Worm (Caenorhabditis elegans) whole organism, late embryonic: Measurements from ENCODE around the gene Y102A5C.40.

Experiments used
- C38D4.7 ChIP-seq: fragments of 200-800 bp; sonication (Bioruptor generic); optimal IDR thresholded peaks from 2 replicates; lab custom pipeline; 2018; ENCODE audit warnings: mild to moderate bottlenecking, missing genetic modification characterization, moderate library complexity, missing compliant biosample characterization
- K09A11.1 ChIP-seq: sonication (generic microtip); optimal IDR thresholded peaks from 2 replicates; lab custom pipeline; 2017; ENCODE audit warnings: antibody characterized with exemption, mild to moderate bottlenecking, missing genetic modification characterization, missing compliant biosample characterization; ENCODE audit not compliant: insufficient read depth
- ahr-1 ChIP-seq: sonication (generic microtip); optimal IDR thresholded peaks from 2 replicates; lab custom pipeline; 2016; ENCODE audit warnings: missing genetic modification characterization, missing compliant biosample characterization
- ama-1 ChIP-seq: fragments of 150-350 bp; optimal IDR thresholded peaks from 2 replicates; lab custom pipeline; 2014
- ceh-14 ChIP-seq: sonication (generic microtip); optimal IDR thresholded peaks from 2 replicates; lab custom pipeline; 2016; ENCODE audit warnings: missing genotype, missing genetic modification characterization, missing compliant biosample characterization
- ceh-19 ChIP-seq: fragments of 200-800 bp; sonication (Bioruptor generic); optimal IDR thresholded peaks from 2 replicates; lab custom pipeline; 2018; ENCODE audit warnings: mild to moderate bottlenecking, missing genetic modification characterization, missing compliant biosample characterization
- ceh-22 ChIP-seq: sonication (generic microtip); optimal IDR thresholded peaks from 2 replicates; lab custom pipeline; 2017; ENCODE audit warnings: missing biosample characterization, missing genetic modification characterization
- ceh-24 ChIP-seq: sonication (generic microtip); optimal IDR thresholded peaks from 2 replicates; lab custom pipeline; 2016; ENCODE audit warnings: mild to moderate bottlenecking, missing genetic modification characterization, missing compliant biosample characterization
- ceh-48 ChIP-seq: sonication (generic microtip); optimal IDR thresholded peaks from 2 replicates; lab custom pipeline; 2016; ENCODE audit warnings: missing genetic modification characterization, inconsistent platforms, missing compliant biosample characterization
- ceh-6 ChIP-seq: fragments of 200-800 bp; sonication (Bioruptor generic); optimal IDR thresholded peaks from 2 replicates; lab custom pipeline; 2018; ENCODE audit warnings: mild to moderate bottlenecking, missing genetic modification characterization, missing compliant biosample characterization
- ceh-9 ChIP-seq: sonication (generic microtip); optimal IDR thresholded peaks from 2 replicates; lab custom pipeline; 2016; ENCODE audit warnings: mild to moderate bottlenecking, missing genetic modification characterization, inconsistent platforms, missing compliant biosample characterization
- dmd-4 ChIP-seq: sonication (generic microtip); optimal IDR thresholded peaks from 2 replicates; lab custom pipeline; 2016; ENCODE audit warnings: borderline replicate concordance, missing genetic modification characterization, missing compliant biosample characterization
- dve-1 ChIP-seq: sonication (generic microtip); optimal IDR thresholded peaks from 2 replicates; lab custom pipeline; 2017; ENCODE audit warnings: antibody characterized with exemption, mild to moderate bottlenecking, missing genetic modification characterization, missing compliant biosample characterization
- elt-2 ChIP-seq: sonication (generic microtip); optimal IDR thresholded peaks from 2 replicates; lab custom pipeline; 2016; ENCODE audit warnings: missing genetic modification reagents, missing genetic modification characterization, missing compliant biosample characterization
- fax-1 ChIP-seq: sonication (generic microtip); optimal IDR thresholded peaks from 2 replicates; lab custom pipeline; 2016; ENCODE audit warnings: missing genotype, missing genetic modification characterization, missing compliant biosample characterization
- fkh-10 ChIP-seq: fragments of 150-350 bp; optimal IDR thresholded peaks from 2 replicates; lab custom pipeline; 2014; ENCODE audit warnings: missing biosample characterization, missing genetic modification reagents, missing genetic modification characterization
- fkh-6 ChIP-seq: sonication (generic microtip); optimal IDR thresholded peaks from 2 replicates; lab custom pipeline; 2016; ENCODE audit warnings: missing genetic modification characterization, missing compliant biosample characterization
- hlh-15 ChIP-seq: sonication (generic microtip); optimal IDR thresholded peaks from 2 replicates; lab custom pipeline; 2016; ENCODE audit warnings: missing genetic modification characterization, missing compliant biosample characterization
- lin-11 ChIP-seq: fragments of 200-800 bp; sonication (Bioruptor generic); optimal IDR thresholded peaks from 2 replicates; lab custom pipeline; 2018; ENCODE audit warnings: mild to moderate bottlenecking, missing genetic modification characterization, missing compliant biosample characterization
- madf-2 ChIP-seq: sonication (generic microtip); optimal IDR thresholded peaks from 2 replicates; lab custom pipeline; 2017; ENCODE audit warnings: missing genetic modification characterization, missing compliant biosample characterization
- nfya-1 ChIP-seq: sonication (generic microtip); optimal IDR thresholded peaks from 2 replicates; lab custom pipeline; 2017; ENCODE audit warnings: missing genetic modification characterization, mild to moderate bottlenecking, missing compliant biosample characterization, antibody characterized with exemption, moderate library complexity
- nhr-11 ChIP-seq: fragments of 150-350 bp; optimal IDR thresholded peaks from 2 replicates; lab custom pipeline; 2014; ENCODE audit warnings: missing biosample characterization, missing genetic modification characterization
- nhr-232 ChIP-seq: sonication (generic microtip); optimal IDR thresholded peaks from 2 replicates; lab custom pipeline; 2016; ENCODE audit warnings: missing genetic modification characterization, missing compliant biosample characterization
- pat-9 ChIP-seq: fragments of 200-800 bp; sonication (Bioruptor generic); optimal IDR thresholded peaks from 2 replicates; lab custom pipeline; 2018; ENCODE audit warnings: mild to moderate bottlenecking, missing genetic modification characterization, moderate library complexity, missing compliant biosample characterization
- pha-2 ChIP-seq: sonication (generic microtip); optimal IDR thresholded peaks from 2 replicates; lab custom pipeline; 2017; ENCODE audit warnings: mild to moderate bottlenecking, missing genetic modification characterization, missing compliant biosample characterization
- pha-4 ChIP-seq: fragments of 150-350 bp; optimal IDR thresholded peaks from 2 replicates; lab custom pipeline; 2018; ENCODE audit warnings: missing biosample characterization, missing genetic modification reagents, missing genetic modification characterization
- pqm-1 ChIP-seq: sonication (generic microtip); optimal IDR thresholded peaks from 2 replicates; lab custom pipeline; 2016; ENCODE audit warnings: missing genetic modification characterization, missing compliant biosample characterization
- pros-1 ChIP-seq: fragments of 150-350 bp; optimal IDR thresholded peaks from 2 replicates; lab custom pipeline; 2014; ENCODE audit warnings: missing biosample characterization, missing genetic modification reagents, missing genetic modification characterization
- ref-2 ChIP-seq: sonication (generic microtip); optimal IDR thresholded peaks from 2 replicates; lab custom pipeline; 2016; ENCODE audit warnings: missing genetic modification characterization, missing compliant biosample characterization
- rnt-1 ChIP-seq: sonication (generic microtip); optimal IDR thresholded peaks from 2 replicates; lab custom pipeline; 2016; ENCODE audit warnings: missing genetic modification characterization, missing compliant biosample characterization
- sdc-2 ChIP-seq: sonication (generic microtip); optimal IDR thresholded peaks from 2 replicates; lab custom pipeline; 2016; ENCODE audit warnings: missing genotype, missing genetic modification characterization, missing compliant biosample characterization
- syd-9 ChIP-seq: sonication (generic microtip); optimal IDR thresholded peaks from 2 replicates; lab custom pipeline; 2016; ENCODE audit warnings: mild to moderate bottlenecking, missing genetic modification characterization, moderate library complexity, missing compliant biosample characterization
- tbx-2 ChIP-seq: sonication (generic microtip); optimal IDR thresholded peaks from 2 replicates; lab custom pipeline; 2016; ENCODE audit warnings: missing genetic modification characterization, missing compliant biosample characterization
- tbx-7 ChIP-seq: sonication (generic microtip); optimal IDR thresholded peaks from 2 replicates; lab custom pipeline; 2016; ENCODE audit warnings: missing genotype, missing genetic modification characterization, missing compliant biosample characterization
- unc-42 ChIP-seq: sonication (generic microtip); optimal IDR thresholded peaks from 2 replicates; lab custom pipeline; 2016; ENCODE audit warnings: missing genotype, missing genetic modification characterization, missing compliant biosample characterization
- unc-86 ChIP-seq: sonication (generic microtip); optimal IDR thresholded peaks from 2 replicates; lab custom pipeline; 2016; ENCODE audit warnings: missing genetic modification characterization, missing compliant biosample characterization

Gene Y102A5C.40

ce11 chrV:16980368-16980767 is 6.6 kb downstream of the Y102A5C.40 start, which contains the start of gene srz-54:
TSS of gene srz-54 (plus strand) at chrV:16980668.
- no peak for TF ChIP-seq hlh-15 (tag; lab: Kevin White, UChicago)
- no peak for TF ChIP-seq fkh-10 (GFP tag; lab: Kevin White, UChicago)
- TF ChIP-seq ceh-19 (GFP tag; lab: Kevin White, UChicago), result no peak

- TF ChIP-seq ceh-9 (tag; lab: Kevin White, UChicago) (no peak), K09A11.1 (tag; lab: Kevin White, UChicago) (no peak), dve-1 (tag; lab: Kevin White, UChicago) (no peak), elt-2 (tag; lab: Kevin White, UChicago) (no peak), unc-86 (tag; lab: Kevin White, UChicago) (no peak), tbx-2 (tag; lab: Kevin White, UChicago) (no peak), syd-9 (no peak)
These were observed 12.0 kb downstream of the Y102A5C.40 start, which contains the start of gene srx-54 for ce11 chrV:16974919-16975318. TSS of gene srx-54 (plus strand) at chrV:16975219.

DNA sequence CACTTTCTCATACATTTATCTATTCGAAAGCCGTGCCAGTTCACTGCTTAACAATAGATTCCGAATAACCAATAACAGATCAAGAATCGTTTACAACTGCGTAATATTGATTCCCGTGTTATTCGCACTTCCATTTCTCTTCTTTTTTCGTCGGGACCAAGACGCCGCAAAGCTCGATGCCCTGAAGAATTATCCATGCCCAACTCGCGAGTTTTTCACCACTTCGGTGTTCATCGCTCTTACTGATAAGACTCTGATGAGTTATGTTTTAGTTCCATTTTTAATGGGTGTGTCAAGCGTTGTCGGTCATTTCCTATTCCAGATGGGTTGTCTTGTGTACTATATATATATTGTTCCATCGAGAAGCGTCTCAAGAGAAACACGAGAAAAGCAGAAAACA is 13.6 kb downstream of the Y102A5C.40 start:
- no peak for TF ChIP-seq fkh-6
- no peak for TF ChIP-seq tbx-2 (tag; lab: Kevin White, UChicago)
- TF ChIP-seq C38D4.7 (GFP tag; lab: Kevin White, UChicago), result no peak
- TF ChIP-seq unc-86 (tag; lab: Kevin White, UChicago), result no peak
- no peak for TF ChIP-seq pqm-1 (tag; lab: Kevin White, UChicago)
- no peak for TF ChIP-seq unc-42 (tag; lab: Kevin White, UChicago)
- TF ChIP-seq syd-9, result no peak
- no peak for TF ChIP-seq pha-2 (tag; lab: Kevin White, UChicago)
- no peak for TF ChIP-seq lin-11 (tag; lab: Kevin White, UChicago)
- TF ChIP-seq pha-4, result no peak
- TF ChIP-seq pros-1, result no peak
- TF ChIP-seq ama-1 (lab: Kevin White, UChicago), result no peak
- TF ChIP-seq fax-1 (tag; lab: Kevin White, UChicago), result no peak

ce11 chrV:16972134-16972533 is 14.8 kb downstream of the Y102A5C.40 start, which contains the start of gene srh-119:
TSS of gene srh-119 (plus strand) at chrV:16972434.
- no peak for TF ChIP-seq pha-4
- TF ChIP-seq ceh-6, result no peak
- TF ChIP-seq elt-2 (tag; lab: Kevin White, UChicago), result no peak
- no peak for TF ChIP-seq nfya-1 (tag; lab: Kevin White, UChicago)
- no peak for TF ChIP-seq tbx-2 (tag; lab: Kevin White, UChicago)
- TF ChIP-seq nhr-232 (tag; lab: Kevin White, UChicago), result no peak
- no peak for TF ChIP-seq ref-2 (tag; lab: Kevin White, UChicago)
- TF ChIP-seq ahr-1, result no peak
- TF ChIP-seq pqm-1 (tag; lab: Kevin White, UChicago), result no peak
- TF ChIP-seq ceh-22, result no peak
- no peak for TF ChIP-seq fax-1 (tag; lab: Kevin White, UChicago)
- TF ChIP-seq rnt-1 (tag; lab: Kevin White, UChicago), result no peak
- no peak for TF ChIP-seq hlh-15 (tag; lab: Kevin White, UChicago)

- no peak for TF ChIP-seq unc-86 (tag; lab: Kevin White, UChicago)
- no peak for TF ChIP-seq madf-2 (tag; lab: Kevin White, UChicago)
- TF ChIP-seq tbx-7 (tag; lab: Kevin White, UChicago), result no peak
- TF ChIP-seq nhr-11, result no peak
- no peak for TF ChIP-seq ceh-48 (tag; lab: Kevin White, UChicago)
- no peak for TF ChIP-seq dmd-4 (tag; lab: Kevin White, UChicago)
- TF ChIP-seq ceh-14 (tag; lab: Kevin White, UChicago), result no peak
- no peak for TF ChIP-seq ceh-22
- no peak for TF ChIP-seq ceh-24 (tag; lab: Kevin White, UChicago)
- TF ChIP-seq sdc-2 (tag; lab: Kevin White, UChicago), result no peak
- TF ChIP-seq pat-9 (tag; lab: Kevin White, UChicago), result no peak
- TF ChIP-seq hlh-15 (tag; lab: Kevin White, UChicago), result no peak
- TF ChIP-seq ceh-9 (tag; lab: Kevin White, UChicago), result no peak
These were observed 20.3 kb downstream of the Y102A5C.40 start, which contains the start of gene fbxa-90 for ce11 chrV:16966636-16967035. TSS of gene fbxa-90 (plus strand) at chrV:16966814.
